Fruit fly (Drosophila melanogaster) whole organism, wandering third instar larva: ENCODE data around the gene CG34451.

ENCODE experiments used
- CG9705 ChIP-seq: fragments of 200-800 bp; sonication (Bioruptor generic); optimal IDR thresholded peaks from 2 replicates; lab custom pipeline; 2018; ENCODE audit warnings: missing biosample characterization, mild to moderate bottlenecking, missing genetic modification characterization
- Rel ChIP-seq, 2 experiments: fragments of 200-800 bp; sonication (Bioruptor generic) in 1 of 2; optimal IDR thresholded peaks; 2 replicates in 1 of 2; 3 replicates in 1 of 2; lab custom pipeline; 2016 to 2019; ENCODE audit warnings: mild to moderate bottlenecking in 2 of 2, missing biosample characterization in 2 of 2, missing genetic modification characterization in 2 of 2, moderate library complexity in 1 of 2
- ey ChIP-seq: fragments of 200-800 bp; sonication (Bioruptor generic); optimal IDR thresholded peaks from 2 replicates; lab custom pipeline; 2016; ENCODE audit warnings: missing biosample characterization, missing genetic modification characterization
- foxo ChIP-seq, 2 experiments: fragments of 200-800 bp; sonication (Bioruptor generic); optimal IDR thresholded peaks; 2 replicates in 1 of 2; 3 replicates in 1 of 2; lab custom pipeline; 2016 to 2017; ENCODE audit warnings: missing biosample characterization in 2 of 2, missing genetic modification characterization in 2 of 2
- h ChIP-seq: fragments of 200-800 bp; sonication (Bioruptor generic); optimal IDR thresholded peaks from 3 replicates; lab custom pipeline; 2016; ENCODE audit warnings: missing biosample characterization, mild to moderate bottlenecking, missing genetic modification characterization
- psq ChIP-seq: fragments of 200-800 bp; sonication (Bioruptor generic); optimal IDR thresholded peaks from 3 replicates; lab custom pipeline; 2017; ENCODE audit warnings: missing biosample characterization, mild to moderate bottlenecking, missing genetic modification characterization, moderate library complexity
- sv ChIP-seq: fragments of 200-800 bp; sonication (Bioruptor generic); optimal IDR thresholded peaks from 3 replicates; lab custom pipeline; 2016; ENCODE audit warnings: missing biosample characterization, missing genetic modification characterization

dm6 chr3L:15679420-15679819 is 12.4 kb downstream of the CG34451 start, which contains the start of gene CG7304:
- TF ChIP-seq CG9705 (GFP tag; lab: Kevin White, UChicago) = no peak
- TF ChIP-seq Rel (GFP tag; optimal IDR thresholded peaks at IDR 0.05; lab: Kevin White, UChicago) = no peak
- TF ChIP-seq Rel (tag; optimal IDR thresholded peaks at IDR 0.05; lab: Kevin White, UChicago) = no peak
- no peak for TF ChIP-seq h (GFP tag; lab: Kevin White, UChicago)
- TF ChIP-seq foxo (GFP tag; optimal IDR thresholded peaks at IDR 0.05; lab: Kevin White, UChicago) = no peak
- no peak for TF ChIP-seq ey (GFP tag; lab: Kevin White, UChicago)
- TF ChIP-seq psq (GFP tag; lab: Kevin White, UChicago) = no peak
- TF ChIP-seq sv (GFP tag; lab: Kevin White, UChicago) = no peak
